Fruit fly (Drosophila melanogaster) whole organism, embryonic: ENCODE data around the gene UQCR-6.4L.

Experiments
- ATbp ChIP-seq: fragments of 200-800 bp; sonication (Bioruptor generic); optimal IDR thresholded peaks from 2 replicates; lab custom pipeline; 2017; ENCODE audit warnings: missing biosample characterization, mild to moderate bottlenecking, missing genetic modification characterization, missing genetic modification reagents
- Bgb ChIP-seq: fragments of 200-800 bp; sonication (Bioruptor generic); IDR thresholded peaks from 2 replicates; pipeline ENCODE4 v1.3.6; 2022; ENCODE audit warnings: missing biosample characterization, missing genetic modification characterization; ENCODE audit not compliant: partially characterized antibody
- CG10431 ChIP-seq: fragments of 200-800 bp; sonication (Bioruptor generic); optimal IDR thresholded peaks from 3 replicates; lab custom pipeline; 2018; ENCODE audit warnings: missing biosample characterization, mild to moderate bottlenecking, missing genetic modification characterization
- CG10462 ChIP-seq: fragments of 200-800 bp; sonication (Bioruptor generic); optimal IDR thresholded peaks from 2 replicates; lab custom pipeline; 2016; ENCODE audit warnings: missing biosample characterization, missing genetic modification characterization
- CG10654 ChIP-seq: fragments of 200-800 bp; sonication (Bioruptor generic); optimal IDR thresholded peaks from 2 replicates; lab custom pipeline; 2016; ENCODE audit warnings: missing biosample characterization, missing genetic modification characterization
- CG11085 ChIP-seq: fragments of 200-800 bp; sonication (Bioruptor generic); IDR thresholded peaks from 2 replicates; pipeline ENCODE4 v1.3.6; 2022; ENCODE audit warnings: missing biosample characterization, missing genetic modification characterization
- CG13296 ChIP-seq: fragments of 200-800 bp; sonication (Bioruptor generic); optimal IDR thresholded peaks from 3 replicates; lab custom pipeline; 2018; ENCODE audit warnings: missing biosample characterization, mild to moderate bottlenecking, missing genetic modification characterization
- CG13424 ChIP-seq: fragments of 200-800 bp; sonication (Bioruptor generic); optimal IDR thresholded peaks from 2 replicates; lab custom pipeline; 2019; ENCODE audit warnings: missing biosample characterization, mild to moderate bottlenecking, missing genetic modification characterization, moderate library complexity
- CG14710 ChIP-seq: fragments of 200-800 bp; sonication (Bioruptor generic); optimal IDR thresholded peaks from 3 replicates; lab custom pipeline; 2019; ENCODE audit warnings: missing biosample characterization, mild to moderate bottlenecking, missing genetic modification characterization, moderate library complexity
- CG15269 ChIP-seq: fragments of 200-800 bp; sonication (Bioruptor generic); optimal IDR thresholded peaks from 2 replicates; lab custom pipeline; 2018; ENCODE audit warnings: missing biosample characterization, mild to moderate bottlenecking, missing genetic modification characterization, moderate library complexity
- CG17186 ChIP-seq: fragments of 200-800 bp; sonication (Bioruptor generic); optimal IDR thresholded peaks from 3 replicates; lab custom pipeline; 2017; ENCODE audit warnings: missing biosample characterization, missing genetic modification reagents, missing genetic modification characterization
- CG17912 ChIP-seq: fragments of 200-800 bp; sonication (Bioruptor generic); optimal IDR thresholded peaks from 2 replicates; lab custom pipeline; 2018; ENCODE audit warnings: missing biosample characterization, mild to moderate bottlenecking, missing genetic modification characterization
- CG18262 ChIP-seq: fragments of 200-800 bp; optimal IDR thresholded peaks from 3 replicates; lab custom pipeline; 2019; ENCODE audit warnings: missing biosample characterization, mild to moderate bottlenecking, missing genetic modification characterization, moderate library complexity
- CG31224 ChIP-seq: fragments of 200-800 bp; sonication (Bioruptor generic); IDR thresholded peaks from 2 replicates; pipeline ENCODE4 v1.3.6; 2022; ENCODE audit warnings: missing biosample characterization, missing genetic modification characterization
- CG3838 ChIP-seq: fragments of 200-800 bp; sonication (Bioruptor generic); optimal IDR thresholded peaks from 3 replicates; lab custom pipeline; 2016; ENCODE audit warnings: missing biosample characterization, missing genetic modification characterization
- CG5180 ChIP-seq: fragments of 200-800 bp; sonication (Bioruptor generic); optimal IDR thresholded peaks from 3 replicates; lab custom pipeline; 2017; ENCODE audit warnings: missing biosample characterization, missing genetic modification characterization, mild to moderate bottlenecking, moderate library complexity, missing genetic modification reagents
- CG6791 ChIP-seq: fragments of 200-800 bp; sonication (Bioruptor generic); IDR thresholded peaks from 3 replicates; pipeline ENCODE4 v1.3.6; 2022; ENCODE audit warnings: missing biosample characterization, missing genetic modification characterization; ENCODE audit not compliant: partially characterized antibody
- CG8290 ChIP-seq, 3 experiments: fragments of 200-800 bp; sonication (Bioruptor generic); optimal IDR thresholded peaks; 2 replicates each; lab custom pipeline; 2016 to 2019; ENCODE audit warnings: missing biosample characterization in 3 of 3, missing genetic modification characterization in 3 of 3, mild to moderate bottlenecking in 2 of 3, moderate library complexity in 1 of 3
- CG8924 ChIP-seq: fragments of 200-800 bp; optimal IDR thresholded peaks from 3 replicates; lab custom pipeline; 2019; ENCODE audit warnings: missing biosample characterization, mild to moderate bottlenecking, missing genetic modification characterization, moderate library complexity
- CG9609 ChIP-seq: fragments of 200-800 bp; sonication (Bioruptor generic); optimal IDR thresholded peaks from 3 replicates; lab custom pipeline; 2016; ENCODE audit warnings: missing biosample characterization, missing genetic modification characterization
- Camta ChIP-seq: fragments of 200-800 bp; sonication (Bioruptor generic); optimal IDR thresholded peaks from 2 replicates; lab custom pipeline; 2016; ENCODE audit warnings: missing biosample characterization, missing genetic modification characterization
- D19B ChIP-seq: fragments of 200-800 bp; sonication (Bioruptor generic); optimal IDR thresholded peaks from 2 replicates; lab custom pipeline; 2017; ENCODE audit warnings: missing biosample characterization, mild to moderate bottlenecking, missing genetic modification characterization
- Doc2 ChIP-seq: fragments of 200-800 bp; sonication (Bioruptor generic); IDR thresholded peaks from 2 replicates; pipeline ENCODE4 v1.3.6; 2022; ENCODE audit warnings: missing biosample characterization, missing genetic modification characterization
- E2f2 ChIP-seq: fragments of 200-800 bp; sonication (Bioruptor generic); IDR thresholded peaks from 2 replicates; pipeline ENCODE4 v1.3.6; 2022; ENCODE audit warnings: missing biosample characterization, missing genetic modification characterization
- MBD-R2 ChIP-seq: fragments of 200-800 bp; sonication (Bioruptor generic); IDR thresholded peaks from 2 replicates; pipeline ENCODE4 v1.3.6; 2022; ENCODE audit warnings: missing biosample characterization, missing genetic modification characterization
- Meics ChIP-seq: fragments of 200-800 bp; sonication (Bioruptor generic); optimal IDR thresholded peaks from 2 replicates; lab custom pipeline; 2017; ENCODE audit warnings: missing biosample characterization, mild to moderate bottlenecking, missing genetic modification characterization
- Nf-YB ChIP-seq: fragments of 200-800 bp; sonication (Bioruptor generic); optimal IDR thresholded peaks from 3 replicates; lab custom pipeline; 2019; ENCODE audit warnings: missing biosample characterization, mild to moderate bottlenecking, missing genetic modification characterization, moderate library complexity
- NfI ChIP-seq: fragments of 200-800 bp; sonication (Bioruptor generic); optimal IDR thresholded peaks from 3 replicates; lab custom pipeline; 2018; ENCODE audit warnings: missing biosample characterization, mild to moderate bottlenecking, missing genetic modification characterization, moderate library complexity
- Trl ChIP-seq, 3 experiments: fragments of >200 bp in 2 of 3; fragments of 200-800 bp in 1 of 3; sonication (Bioruptor generic) in 1 of 3; optimal IDR thresholded peaks; 2 replicates in 1 of 3; 3 replicates in 2 of 3; lab custom pipeline; 2016 to 2017; ENCODE audit warnings: missing biosample characterization in 1 of 3, missing genetic modification characterization in 1 of 3
- bigmax ChIP-seq: fragments of 200-800 bp; sonication (Bioruptor generic); optimal IDR thresholded peaks from 2 replicates; lab custom pipeline; 2018; ENCODE audit warnings: missing biosample characterization, mild to moderate bottlenecking, missing genetic modification characterization
- cg ChIP-seq: fragments of 200-800 bp; sonication (Bioruptor generic); optimal IDR thresholded peaks from 3 replicates; lab custom pipeline; 2019; ENCODE audit warnings: missing biosample characterization, mild to moderate bottlenecking, missing genetic modification characterization, moderate library complexity
- crp ChIP-seq, 2 experiments: fragments of 200-800 bp; sonication (Bioruptor generic); optimal IDR thresholded peaks; 2 replicates in 1 of 2; 3 replicates in 1 of 2; lab custom pipeline; 2017; ENCODE audit warnings: missing biosample characterization in 2 of 2, missing genetic modification characterization in 2 of 2, mild to moderate bottlenecking in 1 of 2, moderate library complexity in 1 of 2
- da ChIP-seq: fragments of 200-800 bp; sonication (Bioruptor generic); optimal IDR thresholded peaks from 2 replicates; lab custom pipeline; 2016; ENCODE audit warnings: missing biosample characterization, missing genetic modification characterization
- dati ChIP-seq: fragments of 200-800 bp; sonication (Bioruptor generic); IDR thresholded peaks from 2 replicates; pipeline ENCODE4 v1.3.6; 2022; ENCODE audit warnings: missing biosample characterization, missing genetic modification characterization
- exex ChIP-seq: fragments of 200-800 bp; sonication (Bioruptor generic); optimal IDR thresholded peaks from 4 replicates; lab custom pipeline; 2018; ENCODE audit warnings: missing biosample characterization, mild to moderate bottlenecking, missing genetic modification characterization, moderate library complexity
- fd102C ChIP-seq: fragments of 200-800 bp; sonication (Bioruptor generic); optimal IDR thresholded peaks from 2 replicates; lab custom pipeline; 2018; ENCODE audit warnings: missing biosample characterization, mild to moderate bottlenecking, missing genetic modification characterization, moderate library complexity
- gcm ChIP-seq: fragments of 200-800 bp; sonication (Bioruptor generic); optimal IDR thresholded peaks from 2 replicates; lab custom pipeline; 2019; ENCODE audit warnings: missing biosample characterization, mild to moderate bottlenecking, missing genetic modification characterization, moderate library complexity
- grn ChIP-seq: fragments of 200-800 bp; sonication (Bioruptor generic); optimal IDR thresholded peaks from 3 replicates; lab custom pipeline; 2017; ENCODE audit warnings: missing biosample characterization, missing genetic modification characterization
- gsb-n ChIP-seq: fragments of 200-800 bp; sonication (Bioruptor generic); optimal IDR thresholded peaks from 3 replicates; lab custom pipeline; 2018; ENCODE audit warnings: missing biosample characterization, mild to moderate bottlenecking, missing genetic modification characterization
- nau ChIP-seq: fragments of 200-800 bp; sonication (Bioruptor generic); optimal IDR thresholded peaks from 3 replicates; lab custom pipeline; 2017; ENCODE audit warnings: missing biosample characterization, mild to moderate bottlenecking, missing genetic modification characterization, missing genetic modification reagents
- pfk ChIP-seq: fragments of 200-800 bp; sonication (Bioruptor generic); optimal IDR thresholded peaks from 2 replicates; lab custom pipeline; 2018; ENCODE audit warnings: missing biosample characterization, mild to moderate bottlenecking, missing genetic modification characterization, moderate library complexity
- slbo ChIP-seq: fragments of 200-800 bp; sonication (Bioruptor generic); IDR thresholded peaks from 2 replicates; pipeline ENCODE4 v1.3.6; 2022; ENCODE audit warnings: missing biosample characterization, missing genetic modification characterization
- slou ChIP-seq: fragments of 200-800 bp; sonication (Bioruptor generic); optimal IDR thresholded peaks from 3 replicates; lab custom pipeline; 2016; ENCODE audit warnings: missing biosample characterization, missing genetic modification characterization
- sob ChIP-seq: fragments of 200-800 bp; sonication (Bioruptor generic); IDR thresholded peaks from 2 replicates; pipeline ENCODE4 v1.3.6; 2022; ENCODE audit warnings: missing biosample characterization, missing genetic modification characterization
- usp ChIP-seq: fragments of >200 bp; optimal IDR thresholded peaks from 2 replicates; lab custom pipeline; 2017; ENCODE audit warnings: missing biosample characterization, missing genetic modification characterization
- vfl ChIP-seq: fragments of 200-800 bp; sonication (Bioruptor generic); optimal IDR thresholded peaks from 2 replicates; lab custom pipeline; 2016; ENCODE audit warnings: missing biosample characterization, missing genetic modification characterization

Gene UQCR-6.4L

DNA sequence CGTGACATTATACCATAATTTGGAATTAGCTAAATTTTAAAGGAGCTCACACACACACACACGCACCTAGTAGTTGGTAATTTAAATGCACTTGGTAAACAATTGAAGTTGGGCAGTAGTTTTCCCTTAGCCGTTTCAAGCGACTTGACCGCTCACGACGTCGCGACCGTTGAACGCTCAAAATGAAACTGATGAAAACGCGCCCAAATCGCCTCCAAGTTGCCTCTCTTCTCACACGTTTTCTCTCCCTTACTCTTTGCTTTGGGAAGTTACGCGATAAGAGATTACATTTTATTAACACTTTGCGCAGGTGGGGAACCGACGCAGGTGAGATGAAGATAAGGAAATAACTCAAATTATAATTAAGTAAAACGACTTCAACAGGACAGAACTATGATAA, 5.7 kb downstream of the UQCR-6.4L start (continued):
- peak; percentile 51; the same call in 1 of the 2 replicates for TF ChIP-seq Bgb
- TF ChIP-seq CG17912 = no peak
- TF ChIP-seq CG18262 (tag; lab: Kevin White, UChicago) = no peak
- TF ChIP-seq slou (GFP tag; lab: Kevin White, UChicago) = no peak
- TF ChIP-seq CG13296 (GFP tag; lab: Kevin White, UChicago) = peak; percentile 36
- peak; percentile 19 for TF ChIP-seq CG15269 (tag; lab: Kevin White, UChicago)
- no peak for TF ChIP-seq CG17186 (GFP tag; lab: Kevin White, UChicago)
- TF ChIP-seq crp (GFP tag; optimal IDR thresholded peaks at IDR 0.05; lab: Kevin White, UChicago) = no peak
- no peak for TF ChIP-seq ATbp (GFP tag; lab: Kevin White, UChicago)
- no peak for TF ChIP-seq CG8290 (GFP tag; optimal IDR thresholded peaks at IDR 0.05; lab: Kevin White, UChicago)
- peak in 1 of 2 experiments; percentile 40 for TF ChIP-seq CG8290 (tag; optimal IDR thresholded peaks at IDR 0.05; lab: Kevin White, UChicago)
- no peak for TF ChIP-seq CG13424 (tag; lab: Kevin White, UChicago)
- no peak for TF ChIP-seq CG8924 (tag; lab: Kevin White, UChicago)
- peak; percentile 17; the same call in 1 of the 2 replicates for TF ChIP-seq E2f2
- TF ChIP-seq CG3838 (GFP tag; lab: Kevin White, UChicago) = no peak
- TF ChIP-seq Camta (GFP tag; lab: Kevin White, UChicago) = no peak
- no peak for TF ChIP-seq CG10431 (GFP tag; lab: Kevin White, UChicago)

DNA sequence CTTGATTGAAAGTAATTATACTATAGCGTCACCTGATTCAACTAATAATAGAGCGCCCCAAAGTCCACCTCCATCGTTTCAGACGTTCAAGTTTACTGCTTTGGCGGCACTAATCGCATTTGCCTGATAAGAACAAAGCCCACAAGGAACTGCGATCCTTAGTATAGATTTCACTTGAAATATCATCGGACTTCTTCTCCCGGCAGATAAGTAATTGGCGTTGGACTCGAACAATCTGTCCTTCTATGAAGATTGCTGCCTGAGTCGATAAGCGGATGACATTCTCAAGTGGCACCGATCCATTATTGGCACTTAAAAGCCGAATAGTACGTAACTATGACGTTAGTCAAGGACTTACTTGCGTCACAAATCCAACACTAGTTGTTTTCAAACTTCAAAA, 6.7 kb downstream of the UQCR-6.4L start, which contains the start of gene Mipp1:
Gene Mipp1 (minus strand): TSS at position 101 of the 400 bp plus-strand sequence.
- peak; percentile 33 for TF ChIP-seq grn
- TF ChIP-seq exex (tag; lab: Kevin White, UChicago) = peak; percentile 77
- TF ChIP-seq, all 482 proteins: peak for 2; not testable (repeated sequence) for 480

DNA sequence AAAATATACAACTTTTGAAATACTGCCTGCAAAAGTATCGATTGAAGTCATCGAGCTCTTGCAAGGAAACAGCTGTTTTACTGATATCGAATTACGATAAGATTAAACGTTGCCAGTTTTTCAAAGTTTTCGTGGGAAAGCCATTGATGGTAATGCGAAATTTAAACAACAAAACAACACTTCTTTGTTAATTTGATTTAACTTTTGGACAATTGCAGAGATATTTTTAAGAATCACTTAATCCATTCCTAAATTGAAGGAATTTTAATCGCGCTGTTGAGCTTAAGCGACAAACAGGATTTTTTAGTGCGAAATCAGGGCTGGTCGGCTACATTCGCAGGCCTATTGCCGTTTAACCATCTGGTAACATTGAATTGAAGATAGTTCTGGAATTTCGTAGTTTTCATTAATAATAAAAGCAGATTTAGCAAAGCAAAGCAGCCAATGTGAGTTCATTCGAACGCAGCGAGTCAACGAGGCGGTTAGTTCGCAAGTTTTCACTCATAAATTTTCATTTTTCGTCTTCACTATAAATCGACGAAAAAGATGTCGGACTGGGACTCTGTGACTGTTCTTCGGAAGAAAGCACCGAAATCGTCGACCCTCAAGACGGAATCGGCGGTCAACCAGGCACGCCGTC, 7.9 kb downstream of the UQCR-6.4L start, which contains the start of gene mbf1:
Gene mbf1 (plus strand): TSS at position 130 of the 640 bp plus-strand sequence.
- TF ChIP-seq cg (GFP tag; lab: Kevin White, UChicago) (no peak), D19B (GFP tag; lab: Kevin White, UChicago) (no peak), bigmax (GFP tag; lab: Kevin White, UChicago) (no peak), CG6791 (GFP tag; lab: Robert Waterston, UW) (no peak), Doc2 (GFP tag; lab: Robert Waterston, UW) (no peak), Trl (optimal IDR thresholded peaks at IDR 0.05; lab: Kevin White, UChicago) (no peak), Trl (GFP tag; optimal IDR thresholded peaks at IDR 0.05; lab: Kevin White, UChicago) (peak; percentile 21), pfk (GFP tag; lab: Kevin White, UChicago) (no peak), da (no peak), Meics (no peak), CG11085 (GFP tag; lab: Robert Waterston, UW) (no peak), slbo (GFP tag; lab: Robert Waterston, UW) (no peak), CG10654 (GFP tag; lab: Kevin White, UChicago) (no peak), CG31224 (GFP tag; lab: Robert Waterston, UW) (no peak), CG14710 (peak; percentile 78), CG10462 (GFP tag; lab: Kevin White, UChicago) (no peak), fd102C (GFP tag; lab: Kevin White, UChicago) (no peak), gcm (no peak), CG13296 (GFP tag; lab: Kevin White, UChicago) (no peak), Nf-YB (GFP tag; lab: Kevin White, UChicago) (no peak), MBD-R2 (GFP tag; lab: Robert Waterston, UW) (peak; percentile 59), CG5180 (no peak), nau (GFP tag; lab: Kevin White, UChicago) (no peak), NfI (GFP tag; lab: Kevin White, UChicago) (no peak), dati (GFP tag; lab: Robert Waterston, UW) (no peak), gsb-n (tag; lab: Kevin White, UChicago) (no peak), CG9609 (GFP tag; lab: Kevin White, UChicago) (no peak), usp (GFP tag; lab: Kevin White, UChicago) (no peak), sob (GFP tag; lab: Robert Waterston, UW) (no peak), vfl (no peak)
